Fruit fly (Drosophila melanogaster): ENCODE measurements around the gene CG3437.

DNA sequence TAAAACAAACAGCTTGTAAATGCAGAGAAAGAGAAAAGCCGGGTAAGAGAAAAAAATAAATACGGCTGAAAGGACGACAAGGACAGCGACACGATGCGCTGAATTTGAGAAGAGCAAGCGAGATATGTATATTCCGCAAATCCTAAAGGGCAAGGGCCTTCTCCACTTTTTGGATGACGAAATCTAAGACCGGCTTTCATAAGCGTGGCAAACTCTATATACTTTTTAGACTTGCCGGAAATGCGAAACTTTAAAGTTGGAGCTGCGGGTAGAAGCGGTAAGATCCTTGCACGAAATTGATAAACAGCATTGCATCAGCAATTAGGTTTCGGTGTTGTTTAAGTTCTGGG, 48.2 kb upstream of the CG3437 start:
- TF ChIP-seq h (optimal IDR thresholded peaks at IDR 0.05) (no peak), Sin3A (optimal IDR thresholded peaks at IDR 0.05) (no peak), ttk (optimal IDR thresholded peaks at IDR 0.05) (no peak), Myc (optimal IDR thresholded peaks at IDR 0.05) (no peak), psq (optimal IDR thresholded peaks at IDR 0.05) (no peak), insv (optimal IDR thresholded peaks at IDR 0.05) (no peak)

Measured in Kc167 (cell line).